Worm (Caenorhabditis elegans) whole organism, L2 larva: ENCODE results near the gene F35H12.6.

ENCODE experiments used
- ZK546.5 ChIP-seq: sonication (generic microtip); optimal IDR thresholded peaks from 2 replicates; lab custom pipeline; 2017; ENCODE audit warnings: missing biosample characterization, missing genetic modification characterization
- ceh-16 ChIP-seq: fragments of 150-350 bp; optimal IDR thresholded peaks from 2 replicates; lab custom pipeline; 2014; ENCODE audit warnings: missing biosample characterization, missing genetic modification characterization
- crh-2 ChIP-seq: sonication (generic microtip); optimal IDR thresholded peaks from 2 replicates; lab custom pipeline; 2017; ENCODE audit warnings: missing biosample characterization, missing genetic modification characterization
- elt-3 ChIP-seq: sonication (generic microtip); optimal IDR thresholded peaks from 2 replicates; lab custom pipeline; 2017; ENCODE audit warnings: missing biosample characterization, missing genetic modification characterization
- lin-11 ChIP-seq: fragments of 150-350 bp; sonication (generic microtip); optimal IDR thresholded peaks from 2 replicates; lab custom pipeline; 2014; ENCODE audit warnings: missing biosample characterization, missing genetic modification characterization, inconsistent platforms, mixed read lengths
- lin-39 ChIP-seq: fragments of 150-350 bp; optimal IDR thresholded peaks from 2 replicates; lab custom pipeline; 2014; ENCODE audit warnings: missing biosample characterization, missing genetic modification reagents, missing genetic modification characterization
- nhr-11 ChIP-seq: fragments of 150-350 bp; optimal IDR thresholded peaks from 2 replicates; lab custom pipeline; 2014; ENCODE audit warnings: missing biosample characterization, missing genetic modification characterization
- nhr-12 ChIP-seq: fragments of 150-350 bp; optimal IDR thresholded peaks from 2 replicates; lab custom pipeline; 2014; ENCODE audit warnings: missing biosample characterization, missing genetic modification characterization
- nhr-237 ChIP-seq: fragments of 150-350 bp; optimal IDR thresholded peaks from 2 replicates; lab custom pipeline; 2014; ENCODE audit warnings: missing biosample characterization, missing genetic modification characterization
- nhr-77 ChIP-seq: fragments of 150-350 bp; optimal IDR thresholded peaks from 2 replicates; lab custom pipeline; 2014; ENCODE audit warnings: missing biosample characterization, missing genetic modification characterization
- peb-1 ChIP-seq: fragments of 150-350 bp; optimal IDR thresholded peaks from 2 replicates; lab custom pipeline; 2014; ENCODE audit warnings: missing biosample characterization, missing genetic modification characterization
- skn-1 ChIP-seq: sonication (generic microtip); optimal IDR thresholded peaks from 2 replicates; lab custom pipeline; 2017; ENCODE audit warnings: missing biosample characterization, missing genetic modification characterization
- zag-1 ChIP-seq: fragments of 150-350 bp; optimal IDR thresholded peaks from 2 replicates; lab custom pipeline; 2014; ENCODE audit warnings: missing biosample characterization, missing genetic modification characterization

DNA sequence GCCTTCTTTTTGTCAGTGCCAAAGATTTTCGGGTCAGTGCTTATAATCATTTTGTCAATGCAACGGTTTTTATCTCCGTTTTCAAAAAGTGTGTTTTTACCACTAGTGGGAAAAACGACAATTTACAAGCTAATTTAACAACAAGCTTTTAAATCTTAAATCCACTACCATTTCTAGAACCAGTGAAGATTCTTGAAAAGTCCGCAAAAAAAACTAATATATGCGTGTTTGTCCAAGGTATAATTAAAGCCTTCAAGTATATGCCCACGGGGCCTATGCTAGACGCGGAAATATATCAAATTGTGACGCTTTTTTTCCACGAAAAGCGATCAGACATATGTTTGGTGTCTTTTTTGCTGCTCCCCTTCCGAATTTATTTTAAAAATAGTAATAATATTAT is 526 bp upstream of the F35H12.6 start:
- no peak for TF ChIP-seq skn-1 (tag; lab: Kevin White, UChicago)
- no peak for TF ChIP-seq nhr-12 (tag; lab: Kevin White, UChicago)
- TF ChIP-seq crh-2 (tag; lab: Kevin White, UChicago), result no peak
- TF ChIP-seq nhr-237 (tag; lab: Kevin White, UChicago), result no peak
- no peak for TF ChIP-seq lin-39 (tag; lab: Kevin White, UChicago)
- no peak for TF ChIP-seq nhr-77 (tag; lab: Kevin White, UChicago)
- TF ChIP-seq elt-3 (tag; lab: Kevin White, UChicago), result no peak
- no peak for TF ChIP-seq zag-1 (tag; lab: Kevin White, UChicago)
- TF ChIP-seq ZK546.5, result no peak
- TF ChIP-seq ceh-16 (tag; lab: Kevin White, UChicago), result no peak
- TF ChIP-seq lin-11 (tag; lab: Kevin White, UChicago), result no peak
- no peak for TF ChIP-seq peb-1 (tag; lab: Kevin White, UChicago)
- TF ChIP-seq nhr-11 (tag; lab: Kevin White, UChicago), result no peak
